Fruit fly (Drosophila melanogaster) whole organism, embryonic: ENCODE measurements around the gene Rfx.

ENCODE experiments used
- Ada2b ChIP-seq: fragments of 200-800 bp; sonication (Bioruptor generic); IDR thresholded peaks from 2 replicates; pipeline ENCODE4 v1.3.6; 2022; ENCODE audit warnings: missing biosample characterization, missing genetic modification characterization
- B-H1 ChIP-seq: fragments of 200-800 bp; sonication (Bioruptor generic); IDR thresholded peaks from 3 replicates; pipeline ENCODE4 v1.3.6; 2022; ENCODE audit warnings: missing biosample characterization, missing genetic modification characterization
- CG11723 ChIP-seq: fragments of 200-800 bp; sonication (Bioruptor generic); optimal IDR thresholded peaks from 2 replicates; lab custom pipeline; 2017; ENCODE audit warnings: missing biosample characterization, mild to moderate bottlenecking, missing genetic modification characterization
- CG13624 ChIP-seq: fragments of 200-800 bp; sonication (Bioruptor generic); optimal IDR thresholded peaks from 2 replicates; lab custom pipeline; 2016; ENCODE audit warnings: missing biosample characterization, missing genetic modification characterization
- CG14441 ChIP-seq: fragments of 200-800 bp; sonication (Bioruptor generic); IDR thresholded peaks from 2 replicates; pipeline ENCODE4 v1.3.6; 2022; ENCODE audit warnings: missing biosample characterization, missing genetic modification characterization
- CG14860 ChIP-seq: fragments of 200-800 bp; sonication (Bioruptor generic); IDR thresholded peaks from 3 replicates; pipeline ENCODE4 v1.3.6; 2022; ENCODE audit warnings: missing biosample characterization, missing genetic modification characterization; ENCODE audit not compliant: partially characterized antibody
- CG15011 ChIP-seq: fragments of 200-800 bp; sonication (Bioruptor generic); optimal IDR thresholded peaks from 3 replicates; lab custom pipeline; 2018; ENCODE audit warnings: missing biosample characterization, mild to moderate bottlenecking, missing genetic modification characterization
- CG1602 ChIP-seq: fragments of 200-800 bp; sonication (Bioruptor generic); optimal IDR thresholded peaks from 3 replicates; lab custom pipeline; 2016; ENCODE audit warnings: missing biosample characterization, missing genetic modification characterization
- CG17359 ChIP-seq: fragments of 200-800 bp; sonication (Bioruptor generic); optimal IDR thresholded peaks from 3 replicates; lab custom pipeline; 2018; ENCODE audit warnings: missing biosample characterization, mild to moderate bottlenecking, missing genetic modification characterization, moderate library complexity
- CG18619 ChIP-seq: fragments of 200-800 bp; sonication (Bioruptor generic); optimal IDR thresholded peaks from 3 replicates; lab custom pipeline; 2017; ENCODE audit warnings: missing biosample characterization, mild to moderate bottlenecking, missing genetic modification characterization
- CG2202 ChIP-seq: fragments of 200-800 bp; sonication (Bioruptor generic); optimal IDR thresholded peaks from 2 replicates; lab custom pipeline; 2018; ENCODE audit warnings: missing biosample characterization, mild to moderate bottlenecking, missing genetic modification characterization
- CG31388 ChIP-seq: fragments of 200-800 bp; sonication (Bioruptor generic); optimal IDR thresholded peaks from 2 replicates; lab custom pipeline; 2016; ENCODE audit warnings: missing biosample characterization, missing genetic modification characterization
- CG32767 ChIP-seq: fragments of 200-800 bp; sonication (Bioruptor generic); IDR thresholded peaks from 2 replicates; pipeline ENCODE4 v1.3.6; 2022; ENCODE audit warnings: missing biosample characterization, missing genetic modification characterization
- CG42726 ChIP-seq: fragments of 200-800 bp; sonication (Bioruptor generic); IDR thresholded peaks from 2 replicates; pipeline ENCODE4 v1.3.6; 2022; ENCODE audit warnings: missing biosample characterization, missing genetic modification characterization; ENCODE audit not compliant: partially characterized antibody
- CG7556 ChIP-seq: fragments of 200-800 bp; sonication (Bioruptor generic); optimal IDR thresholded peaks from 2 replicates; lab custom pipeline; 2017; ENCODE audit warnings: missing biosample characterization, mild to moderate bottlenecking, missing genetic modification characterization
- CG8290 ChIP-seq, 3 experiments: fragments of 200-800 bp; sonication (Bioruptor generic); optimal IDR thresholded peaks; 2 replicates each; lab custom pipeline; 2016 to 2019; ENCODE audit warnings: missing biosample characterization in 3 of 3, missing genetic modification characterization in 3 of 3, mild to moderate bottlenecking in 2 of 3, moderate library complexity in 1 of 3
- CG8478 ChIP-seq: fragments of >200 bp; optimal IDR thresholded peaks from 2 replicates; lab custom pipeline; 2018
- Dip3 ChIP-seq: fragments of 200-800 bp; sonication (Bioruptor generic); optimal IDR thresholded peaks from 3 replicates; lab custom pipeline; 2016; ENCODE audit warnings: missing biosample characterization, missing genetic modification characterization
- Doc3 ChIP-seq: fragments of 200-800 bp; sonication (Bioruptor generic); IDR thresholded peaks from 3 replicates; pipeline ENCODE4 v1.3.6; 2022; ENCODE audit warnings: missing biosample characterization, missing genetic modification characterization; ENCODE audit not compliant: partially characterized antibody
- Elba2 ChIP-seq: fragments of 200-800 bp; sonication (Bioruptor generic); optimal IDR thresholded peaks from 3 replicates; lab custom pipeline; 2016; ENCODE audit warnings: missing biosample characterization, missing genetic modification characterization
- HLHmδ ChIP-seq: fragments of 200-800 bp; sonication (Bioruptor generic); optimal IDR thresholded peaks from 2 replicates; lab custom pipeline; 2018; ENCODE audit warnings: missing biosample characterization, mild to moderate bottlenecking, missing genetic modification characterization, moderate library complexity
- Myb ChIP-seq: fragments of 200-800 bp; sonication (Bioruptor generic); optimal IDR thresholded peaks from 2 replicates; lab custom pipeline; 2016; ENCODE audit warnings: missing biosample characterization, missing genetic modification characterization
- NFAT ChIP-seq: fragments of 200-800 bp; sonication (Bioruptor generic); IDR thresholded peaks from 2 replicates; pipeline ENCODE4 v1.3.6; 2022; ENCODE audit warnings: missing biosample characterization, missing genetic modification characterization
- Nf-YB ChIP-seq: fragments of 200-800 bp; sonication (Bioruptor generic); optimal IDR thresholded peaks from 3 replicates; lab custom pipeline; 2019; ENCODE audit warnings: missing biosample characterization, mild to moderate bottlenecking, missing genetic modification characterization, moderate library complexity
- Sox102F ChIP-seq: fragments of 200-800 bp; sonication (Bioruptor generic); optimal IDR thresholded peaks from 2 replicates; lab custom pipeline; 2018; ENCODE audit warnings: missing biosample characterization, mild to moderate bottlenecking, missing genetic modification characterization, moderate library complexity
- TFAM ChIP-seq: fragments of 200-800 bp; sonication (Bioruptor generic); optimal IDR thresholded peaks from 2 replicates; lab custom pipeline; 2017; ENCODE audit warnings: missing biosample characterization, missing genetic modification characterization, inconsistent platforms
- abd-A ChIP-seq: fragments of 200-800 bp; sonication (Bioruptor generic); optimal IDR thresholded peaks from 3 replicates; lab custom pipeline; 2019; ENCODE audit warnings: missing biosample characterization, mild to moderate bottlenecking, missing genetic modification characterization, moderate library complexity
- al ChIP-seq: fragments of 200-800 bp; sonication (Bioruptor generic); IDR thresholded peaks from 2 replicates; pipeline ENCODE4 v1.3.6; 2022; ENCODE audit warnings: missing biosample characterization, missing genetic modification characterization
- bbx ChIP-seq: fragments of 200-800 bp; sonication (Bioruptor generic); IDR thresholded peaks from 2 replicates; pipeline ENCODE4 v1.3.6; 2022; ENCODE audit warnings: missing biosample characterization, missing genetic modification characterization; ENCODE audit not compliant: partially characterized antibody
- bowl ChIP-seq: fragments of 200-800 bp; sonication (Bioruptor generic); IDR thresholded peaks from 2 replicates; pipeline ENCODE4 v1.3.6; 2022; ENCODE audit warnings: missing biosample characterization, missing genetic modification characterization
- crol ChIP-seq: fragments of 200-800 bp; sonication (Bioruptor generic); IDR thresholded peaks from 2 replicates; pipeline ENCODE4 v1.3.6; 2022; ENCODE audit warnings: missing biosample characterization, missing genetic modification characterization
- gcm2 ChIP-seq: fragments of 200-800 bp; sonication (Bioruptor generic); optimal IDR thresholded peaks from 2 replicates; lab custom pipeline; 2016; ENCODE audit warnings: missing biosample characterization, missing genetic modification characterization
- gsb-n ChIP-seq: fragments of 200-800 bp; sonication (Bioruptor generic); optimal IDR thresholded peaks from 3 replicates; lab custom pipeline; 2018; ENCODE audit warnings: missing biosample characterization, mild to moderate bottlenecking, missing genetic modification characterization
- inv ChIP-seq: fragments of 200-800 bp; sonication (Bioruptor generic); IDR thresholded peaks from 2 replicates; pipeline ENCODE4 v1.3.6; 2022; ENCODE audit warnings: missing biosample characterization, missing genetic modification characterization; ENCODE audit not compliant: partially characterized antibody
- knrl ChIP-seq: fragments of 200-800 bp; sonication (Bioruptor generic); IDR thresholded peaks from 3 replicates; pipeline ENCODE4 v1.3.6; 2022; ENCODE audit warnings: missing biosample characterization, missing genetic modification characterization; ENCODE audit not compliant: partially characterized antibody
- lbe ChIP-seq: fragments of 200-800 bp; sonication (Bioruptor generic); optimal IDR thresholded peaks from 2 replicates; lab custom pipeline; 2016; ENCODE audit warnings: missing biosample characterization, mild to moderate bottlenecking, missing genetic modification characterization
- maf-S ChIP-seq: fragments of 200-800 bp; sonication (Bioruptor generic); optimal IDR thresholded peaks from 2 replicates; lab custom pipeline; 2016; ENCODE audit warnings: missing biosample characterization, missing genetic modification characterization
- mld ChIP-seq: fragments of 200-800 bp; sonication (Bioruptor generic); IDR thresholded peaks from 3 replicates; pipeline ENCODE4 v1.3.6; 2022; ENCODE audit warnings: missing biosample characterization, missing genetic modification characterization; ENCODE audit not compliant: partially characterized antibody
- oc ChIP-seq: fragments of 200-800 bp; sonication (Bioruptor generic); optimal IDR thresholded peaks from 2 replicates; lab custom pipeline; 2018; ENCODE audit warnings: missing biosample characterization, mild to moderate bottlenecking, missing genetic modification characterization, moderate library complexity
- prd ChIP-seq, 3 experiments: fragments of >200 bp in 2 of 3; fragments of 200-800 bp in 1 of 3; sonication (Bioruptor generic) in 1 of 3; optimal IDR thresholded peaks in 2 of 3; IDR thresholded peaks in 1 of 3; 2 replicates in 2 of 3; 3 replicates in 1 of 3; pipeline versions ENCODE4 v1.3.6 to Lab custom; 2017 to 2022; ENCODE audit warnings: missing biosample characterization in 1 of 3, missing genetic modification characterization in 1 of 3
- sim ChIP-seq: fragments of 200-800 bp; sonication (Bioruptor generic); IDR thresholded peaks from 2 replicates; pipeline ENCODE4 v1.3.6; 2022; ENCODE audit warnings: missing biosample characterization, missing genetic modification characterization
- slou ChIP-seq: fragments of 200-800 bp; sonication (Bioruptor generic); optimal IDR thresholded peaks from 3 replicates; lab custom pipeline; 2016; ENCODE audit warnings: missing biosample characterization, missing genetic modification characterization
- sug ChIP-seq: fragments of 200-800 bp; optimal IDR thresholded peaks from 2 replicates; lab custom pipeline; 2019; ENCODE audit warnings: missing biosample characterization, mild to moderate bottlenecking, missing genetic modification characterization, moderate library complexity
- tgo ChIP-seq: fragments of 200-800 bp; sonication (Bioruptor generic); IDR thresholded peaks from 3 replicates; pipeline ENCODE4 v1.3.6; 2022; ENCODE audit warnings: missing biosample characterization, missing genetic modification characterization
- tin ChIP-seq: fragments of 200-800 bp; sonication (Bioruptor generic); optimal IDR thresholded peaks from 3 replicates; lab custom pipeline; 2016; ENCODE audit warnings: missing biosample characterization, missing genetic modification characterization
- zen2 ChIP-seq: fragments of 200-800 bp; sonication (Bioruptor generic); IDR thresholded peaks from 3 replicates; pipeline ENCODE4 v1.3.6; 2022; ENCODE audit warnings: missing biosample characterization, missing genetic modification characterization; ENCODE audit not compliant: partially characterized antibody

The Rfx gene

dm6 chr3R:10368251-10368650, 9.6 kb downstream of the Rfx start (continued):
- TF ChIP-seq CG42726 (no peak), maf-S (GFP tag; lab: Kevin White, UChicago) (no peak), tgo (GFP tag; lab: Robert Waterston, UW) (no peak), gcm2 (GFP tag; lab: Kevin White, UChicago) (no peak), B-H1 (GFP tag; lab: Robert Waterston, UW) (no peak), CG17359 (tag; lab: Kevin White, UChicago) (no peak), NFAT (GFP tag; lab: Robert Waterston, UW) (no peak), Elba2 (GFP tag; lab: Kevin White, UChicago) (no peak), CG1602 (GFP tag; lab: Kevin White, UChicago) (no peak), lbe (GFP tag; lab: Kevin White, UChicago) (no peak), Myb (GFP tag; lab: Kevin White, UChicago) (no peak), CG14441 (GFP tag; lab: Robert Waterston, UW) (no peak), CG13624 (GFP tag; lab: Kevin White, UChicago) (no peak), CG8478 (lab: Kevin White, UChicago) (peak; percentile 90), Nf-YB (GFP tag; lab: Kevin White, UChicago) (peak; percentile 98), CG14860 (GFP tag; lab: Robert Waterston, UW) (no peak), Ada2b (GFP tag; lab: Robert Waterston, UW) (no peak), CG11723 (no peak), bbx (no peak), CG31388 (GFP tag; lab: Kevin White, UChicago) (no peak), prd (optimal IDR thresholded peaks at IDR 0.05; lab: Kevin White, UChicago) (no peak), prd (GFP tag; IDR thresholded peaks at IDR 0.05; lab: Robert Waterston, UW) (0 out of 3 replicates have a peak, but pooled peaks have one; percentile 3), CG7556 (GFP tag; lab: Kevin White, UChicago) (no peak), CG32767 (GFP tag; lab: Robert Waterston, UW) (no peak), slou (GFP tag; lab: Kevin White, UChicago) (no peak), bowl (GFP tag; lab: Robert Waterston, UW) (no peak), al (GFP tag; lab: Robert Waterston, UW) (no peak), sug (tag; lab: Kevin White, UChicago) (no peak), crol (GFP tag; lab: Robert Waterston, UW) (peak; percentile 47), sim (GFP tag; lab: Robert Waterston, UW) (no peak), TFAM (no peak), CG18619 (GFP tag; lab: Kevin White, UChicago) (no peak), inv (GFP tag; lab: Robert Waterston, UW) (no peak), gsb-n (tag; lab: Kevin White, UChicago) (no peak), abd-A (tag; lab: Kevin White, UChicago) (no peak), zen2 (GFP tag; lab: Robert Waterston, UW) (no peak), tin (no peak), knrl (GFP tag; lab: Robert Waterston, UW) (0 out of 3 replicates have a peak, but pooled peaks have one; percentile 13), CG15011 (GFP tag; lab: Kevin White, UChicago) (no peak), Doc3 (no peak), mld (no peak), Sox102F (GFP tag; lab: Kevin White, UChicago) (no peak), HLHmδ (GFP tag; lab: Kevin White, UChicago) (no peak), CG2202 (tag; lab: Kevin White, UChicago) (no peak), CG8290 (GFP tag; optimal IDR thresholded peaks at IDR 0.05; lab: Kevin White, UChicago) (no peak), CG8290 (tag; optimal IDR thresholded peaks at IDR 0.05; lab: Kevin White, UChicago) (no peak), oc (tag; lab: Kevin White, UChicago) (no peak), Dip3 (GFP tag; lab: Kevin White, UChicago) (no peak)
- TF ChIP-seq, all 482 proteins: peak for 20
